Worm (Caenorhabditis elegans) whole organism, young adult: ENCODE data around the gene Y57G11C.1131.

Experiments
- B0336.3 ChIP-seq: fragments of 200-800 bp; sonication (Bioruptor generic); IDR thresholded peaks from 2 replicates; pipeline ENCODE4 v1.3.6; 2022; ENCODE audit warnings: missing genetic modification characterization, missing compliant biosample characterization
- F39B2.1 ChIP-seq: fragments of 200-800 bp; sonication (Bioruptor generic); IDR thresholded peaks from 2 replicates; pipeline ENCODE4 v1.3.6; 2022; ENCODE audit warnings: missing genetic modification reagents, missing genetic modification characterization, missing compliant biosample characterization
- F52B5.7 ChIP-seq: sonication (generic microtip); optimal IDR thresholded peaks from 2 replicates; lab custom pipeline; 2016; ENCODE audit warnings: mild to moderate bottlenecking, missing genetic modification characterization, missing compliant biosample characterization
- F55B11.4 ChIP-seq: sonication (generic microtip); optimal IDR thresholded peaks from 2 replicates; lab custom pipeline; 2016; ENCODE audit warnings: missing compliant biosample characterization, missing genetic modification characterization, borderline replicate concordance; ENCODE audit not compliant: insufficient read depth
- F57A8.1 ChIP-seq: fragments of 200-800 bp; sonication (Bioruptor generic); optimal IDR thresholded peaks from 2 replicates; lab custom pipeline; 2018; ENCODE audit warnings: mild to moderate bottlenecking, missing genetic modification characterization, moderate library complexity, missing compliant biosample characterization
- T07F8.4 ChIP-seq: sonication (generic microtip); optimal IDR thresholded peaks from 2 replicates; lab custom pipeline; 2016; ENCODE audit warnings: mild to moderate bottlenecking, missing genetic modification characterization, moderate library complexity, missing compliant biosample characterization
- Y67H2A.10 ChIP-seq: fragments of 200-800 bp; sonication (Bioruptor generic); conservative IDR thresholded peaks from 2 replicates; pipeline ENCODE4 v1.3.6; 2022; ENCODE audit warnings: missing genetic modification reagents, missing genetic modification characterization, missing compliant biosample characterization
- Y95B8A.8 ChIP-seq: fragments of 200-800 bp; sonication (Bioruptor generic); IDR thresholded peaks from 2 replicates; pipeline ENCODE4 v1.3.6; 2022; ENCODE audit warnings: missing genetic modification reagents, missing genetic modification characterization, missing compliant biosample characterization
- attf-3 ChIP-seq: fragments of 200-800 bp; sonication (Bioruptor generic); conservative IDR thresholded peaks from 2 replicates; pipeline ENCODE4 v1.3.6; 2022; ENCODE audit warnings: missing genetic modification reagents, missing genetic modification characterization, missing compliant biosample characterization
- attf-6 ChIP-seq: fragments of 200-800 bp; sonication (Bioruptor generic); IDR thresholded peaks from 2 replicates; pipeline ENCODE4 v1.3.6; 2022; ENCODE audit warnings: missing genetic modification reagents, missing genetic modification characterization, missing compliant biosample characterization
- cebp-1 ChIP-seq, 2 experiments: fragments of 200-800 bp in 1 of 2; sonication (Bioruptor generic) in 1 of 2; sonication (generic microtip) in 1 of 2; IDR thresholded peaks in 1 of 2; optimal IDR thresholded peaks in 1 of 2; 2 replicates each; pipeline versions ENCODE4 v1.3.6 to Lab custom; 2017 to 2022; ENCODE audit warnings: missing compliant biosample characterization in 2 of 2, missing genetic modification characterization in 2 of 2, mild to moderate bottlenecking in 1 of 2, missing genetic modification reagents in 1 of 2, moderate library complexity in 1 of 2
- cebp-2 ChIP-seq: fragments of 200-800 bp; sonication (Bioruptor generic); IDR thresholded peaks from 2 replicates; pipeline ENCODE4 v1.3.6; 2022; ENCODE audit warnings: missing genetic modification characterization, missing compliant biosample characterization
- chd-7 ChIP-seq: sonication (generic microtip); optimal IDR thresholded peaks from 2 replicates; lab custom pipeline; 2016; ENCODE audit warnings: mild to moderate bottlenecking, missing genetic modification characterization, moderate library complexity, missing compliant biosample characterization
- efl-1 ChIP-seq: fragments of 150-350 bp; optimal IDR thresholded peaks from 2 replicates; lab custom pipeline; 2014; ENCODE audit warnings: missing biosample characterization, missing genetic modification reagents, missing genetic modification characterization
- fkh-3 ChIP-seq: sonication (generic microtip); optimal IDR thresholded peaks from 2 replicates; lab custom pipeline; 2016; ENCODE audit warnings: mild to moderate bottlenecking, missing genetic modification characterization, missing compliant biosample characterization
- him-1 ChIP-seq: sonication (generic microtip); optimal IDR thresholded peaks from 2 replicates; lab custom pipeline; 2016; ENCODE audit warnings: missing genotype, missing genetic modification reagents, missing genetic modification characterization, missing compliant biosample characterization
- hmg-1.2 ChIP-seq: fragments of 200-800 bp; sonication (Bioruptor generic); IDR thresholded peaks from 2 replicates; pipeline ENCODE4 v1.3.6; 2022; ENCODE audit warnings: missing genetic modification reagents, missing genetic modification characterization, missing compliant biosample characterization
- hsf-1 ChIP-seq: fragments of 200-800 bp; sonication (Bioruptor generic); IDR thresholded peaks from 2 replicates; pipeline ENCODE4 v1.3.6; 2022; ENCODE audit warnings: missing genetic modification reagents, missing genetic modification characterization, missing compliant biosample characterization
- lin-26 ChIP-seq: fragments of 200-800 bp; sonication (Bioruptor generic); IDR thresholded peaks from 2 replicates; pipeline ENCODE4 v1.3.6; 2022; ENCODE audit warnings: missing genetic modification reagents, missing genetic modification characterization, missing compliant biosample characterization
- lin-54 ChIP-seq: fragments of 200-800 bp; sonication (Bioruptor generic); optimal IDR thresholded peaks from 2 replicates; lab custom pipeline; 2018; ENCODE audit warnings: mild to moderate bottlenecking, missing genetic modification characterization, missing compliant biosample characterization
- madf-10 ChIP-seq: sonication (generic microtip); optimal IDR thresholded peaks from 2 replicates; lab custom pipeline; 2016; ENCODE audit warnings: mild to moderate bottlenecking, missing genetic modification characterization, missing compliant biosample characterization
- nfya-2 ChIP-seq: fragments of 200-800 bp; sonication (Bioruptor generic); IDR thresholded peaks from 2 replicates; pipeline ENCODE4 v1.3.6; 2022; ENCODE audit warnings: missing genetic modification reagents, missing genetic modification characterization, missing compliant biosample characterization
- nhr-90 ChIP-seq: sonication (generic microtip); optimal IDR thresholded peaks from 2 replicates; lab custom pipeline; 2016; ENCODE audit warnings: missing genotype, mild to moderate bottlenecking, missing genetic modification characterization, missing compliant biosample characterization
- rcor-1 ChIP-seq: fragments of 200-800 bp; sonication (Bioruptor generic); IDR thresholded peaks from 2 replicates; pipeline ENCODE4 v1.3.6; 2022; ENCODE audit warnings: missing genetic modification reagents, missing genetic modification characterization, missing compliant biosample characterization
- rec-8 ChIP-seq, 2 experiments: sonication (generic microtip); optimal IDR thresholded peaks; 2 replicates each; lab custom pipeline; 2016; ENCODE audit warnings: mild to moderate bottlenecking in 2 of 2, missing genetic modification characterization in 2 of 2, missing genetic modification reagents in 2 of 2, missing genotype in 2 of 2, missing biosample characterization in 1 of 2, missing compliant biosample characterization in 1 of 2, moderate library complexity in 1 of 2
- repo-1 ChIP-seq: sonication (generic microtip); optimal IDR thresholded peaks from 2 replicates; lab custom pipeline; 2017; ENCODE audit warnings: mild to moderate bottlenecking, missing genetic modification characterization, missing compliant biosample characterization
- rpc-1 ChIP-seq, 2 experiments: fragments of 150-350 bp in 1 of 2; sonication (generic microtip) in 1 of 2; optimal IDR thresholded peaks; 2 replicates each; lab custom pipeline; 2014 to 2018; ENCODE audit warnings: missing biosample characterization in 1 of 2, missing genetic modification characterization in 1 of 2, missing genetic modification reagents in 1 of 2, missing genotype in 1 of 2
- sdz-38 ChIP-seq: sonication (generic microtip); optimal IDR thresholded peaks from 2 replicates; lab custom pipeline; 2016; ENCODE audit warnings: missing genotype, missing genetic modification characterization, missing compliant biosample characterization
- snpc-4 ChIP-seq, 5 experiments: fragments of 150-350 bp in 1 of 5; sonication (generic microtip) in 4 of 5; optimal IDR thresholded peaks; 2 replicates each; lab custom pipeline; 2014 to 2018; ENCODE audit warnings: missing genetic modification characterization in 5 of 5, missing biosample characterization in 3 of 5, antibody characterized with exemption in 2 of 5, mild to moderate bottlenecking in 2 of 5, missing compliant biosample characterization in 2 of 5, missing genotype in 2 of 5, moderate library complexity in 2 of 5, missing genetic modification reagents in 1 of 5
- unc-130 ChIP-seq: sonication (generic microtip); optimal IDR thresholded peaks from 2 replicates; lab custom pipeline; 2016; ENCODE audit warnings: missing genetic modification reagents, missing genetic modification characterization, missing compliant biosample characterization
- unc-62 ChIP-seq: fragments of 150-350 bp; optimal IDR thresholded peaks from 2 replicates; lab custom pipeline; 2014; ENCODE audit warnings: missing biosample characterization, missing genetic modification reagents, missing genetic modification characterization
- zim-3 ChIP-seq: sonication (generic microtip); optimal IDR thresholded peaks from 2 replicates; lab custom pipeline; 2017; ENCODE audit warnings: mild to moderate bottlenecking, missing genetic modification characterization, moderate library complexity, missing compliant biosample characterization

Y57G11C.1131 gene

ce11 chrIV:14890914-14891313 is 41.9 kb upstream of the Y57G11C.1131 start:
- no peak for TF ChIP-seq unc-130 (GFP tag; lab: Kevin White, UChicago)
- no peak for TF ChIP-seq zim-3
- TF ChIP-seq chd-7 (tag; lab: Kevin White, UChicago), result no peak
- no peak for TF ChIP-seq him-1 (tag; lab: Kevin White, UChicago)
- no peak for TF ChIP-seq repo-1
- TF ChIP-seq F55B11.4 (tag; lab: Kevin White, UChicago), result no peak
- TF ChIP-seq lin-54 (GFP tag; lab: Kevin White, UChicago), result no peak
- TF ChIP-seq Y95B8A.8 (GFP tag; lab: Robert Waterston, UW), result no peak
- no peak for TF ChIP-seq B0336.3
- no peak for TF ChIP-seq sdz-38 (tag; lab: Kevin White, UChicago)
- no peak for TF ChIP-seq madf-10
- TF ChIP-seq rcor-1 (GFP tag; lab: Robert Waterston, UW), result no peak
- TF ChIP-seq cebp-1 (GFP tag; IDR thresholded peaks at IDR 0.05; lab: Robert Waterston, UW), result no peak
- TF ChIP-seq cebp-1 (tag; optimal IDR thresholded peaks at IDR 0.05; lab: Kevin White, UChicago), result no peak

- TF ChIP-seq snpc-4 (GFP tag; optimal IDR thresholded peaks at IDR 0.05; lab: Kevin White, UChicago) (no peak), snpc-4 (tag; optimal IDR thresholded peaks at IDR 0.05; lab: Kevin White, UChicago) (peak in 3 of 4 experiments; percentile 11 to 52 (median 46)), attf-6 (GFP tag; lab: Robert Waterston, UW) (0 out of 2 replicates have a peak, but pooled peaks have one; percentile 58), nfya-2 (no peak)
These were observed 40.8 kb upstream of the Y57G11C.1131 start for ce11 chrIV:14891996-14892395.

- no peak for TF ChIP-seq lin-26
- TF ChIP-seq cebp-2 (GFP tag; lab: Robert Waterston, UW), result peak; percentile 15; the same call in 1 of the 2 replicates
These were observed 38.4 kb upstream of the Y57G11C.1131 start for ce11 chrIV:14894339-14894738.

- no peak for TF ChIP-seq hmg-1.2
- TF ChIP-seq F52B5.7, result no peak
- no peak for TF ChIP-seq hsf-1 (GFP tag; lab: Robert Waterston, UW)
- no peak for TF ChIP-seq unc-62
- TF ChIP-seq rec-8 (tag; optimal IDR thresholded peaks at IDR 0.05; lab: Kevin White, UChicago), result no peak
These were observed 29.6 kb upstream of the Y57G11C.1131 start for ce11 chrIV:14903188-14903587.

- TF ChIP-seq nhr-90 (tag; lab: Kevin White, UChicago), result no peak
- TF ChIP-seq F57A8.1 (GFP tag; lab: Kevin White, UChicago), result no peak
- no peak for TF ChIP-seq rpc-1 (optimal IDR thresholded peaks at IDR 0.05; lab: Kevin White, UChicago)
- TF ChIP-seq rpc-1 (tag; optimal IDR thresholded peaks at IDR 0.05; lab: Kevin White, UChicago), result no peak
- TF ChIP-seq T07F8.4, result no peak
- TF ChIP-seq F39B2.1 (GFP tag; lab: Robert Waterston, UW), result no peak
- TF ChIP-seq efl-1 (GFP tag; lab: Kevin White, UChicago), result no peak
- TF ChIP-seq attf-3, result no peak
- TF ChIP-seq fkh-3 (tag; lab: Kevin White, UChicago), result no peak
- TF ChIP-seq Y67H2A.10, result no peak
These were observed 23.2 kb upstream of the Y57G11C.1131 start, which contains the start of gene pnc-2 for ce11 chrIV:14909589-14909988. pnc-2 (minus strand) TSS chrIV:14909689.
